Fruit fly (Drosophila melanogaster) whole organism, pupa: ENCODE results near the gene Hasp.

ENCODE experiments used
- CG10348 ChIP-seq: fragments of 200-800 bp; sonication (Bioruptor generic); IDR thresholded peaks from 2 replicates; pipeline ENCODE4 v1.3.6; 2022; ENCODE audit warnings: missing biosample characterization, missing genetic modification characterization
- CG12605 ChIP-seq: fragments of 200-800 bp; sonication (Bioruptor generic); IDR thresholded peaks from 2 replicates; pipeline ENCODE4 v1.3.6; 2022; ENCODE audit warnings: missing biosample characterization, missing genetic modification characterization
- CG13204 ChIP-seq: fragments of 200-800 bp; sonication (Bioruptor generic); optimal IDR thresholded peaks from 2 replicates; lab custom pipeline; 2018; ENCODE audit warnings: missing biosample characterization, mild to moderate bottlenecking, missing genetic modification characterization, moderate library complexity
- CG14655 ChIP-seq: fragments of 200-800 bp; sonication (Bioruptor generic); optimal IDR thresholded peaks from 3 replicates; lab custom pipeline; 2017; ENCODE audit warnings: mild to moderate bottlenecking, missing biosample characterization, missing genetic modification reagents, missing genetic modification characterization
- CG15710 ChIP-seq: fragments of 200-800 bp; sonication (Bioruptor generic); optimal IDR thresholded peaks from 2 replicates; lab custom pipeline; 2018; ENCODE audit warnings: missing biosample characterization, mild to moderate bottlenecking, missing genetic modification characterization, moderate library complexity
- CG17806 ChIP-seq: fragments of 200-800 bp; sonication (Bioruptor generic); optimal IDR thresholded peaks from 2 replicates; lab custom pipeline; 2018; ENCODE audit warnings: missing biosample characterization, mild to moderate bottlenecking, missing genetic modification characterization, moderate library complexity
- CG32121 ChIP-seq: fragments of 200-800 bp; sonication (Bioruptor generic); IDR thresholded peaks from 2 replicates; pipeline ENCODE4 v1.3.6; 2022; ENCODE audit warnings: missing biosample characterization, missing genetic modification characterization
- CG34367 ChIP-seq: fragments of 200-800 bp; sonication (Bioruptor generic); optimal IDR thresholded peaks from 2 replicates; lab custom pipeline; 2018; ENCODE audit warnings: missing biosample characterization, mild to moderate bottlenecking, missing genetic modification characterization
- CG4496 ChIP-seq: fragments of 200-800 bp; sonication (Bioruptor generic); IDR thresholded peaks from 3 replicates; pipeline ENCODE4 v1.3.6; 2022; ENCODE audit warnings: missing biosample characterization, missing genetic modification characterization
- CG8159 ChIP-seq: fragments of 200-800 bp; sonication (Bioruptor generic); optimal IDR thresholded peaks from 3 replicates; lab custom pipeline; 2018; ENCODE audit warnings: missing biosample characterization, mild to moderate bottlenecking, missing genetic modification characterization, moderate library complexity
- CG8301 ChIP-seq: fragments of 200-800 bp; sonication (Bioruptor generic); optimal IDR thresholded peaks from 2 replicates; lab custom pipeline; 2018; ENCODE audit warnings: missing biosample characterization, mild to moderate bottlenecking, missing genetic modification characterization
- CG9948 ChIP-seq: fragments of 200-800 bp; sonication (Bioruptor generic); optimal IDR thresholded peaks from 2 replicates; lab custom pipeline; 2018; ENCODE audit warnings: missing biosample characterization, mild to moderate bottlenecking, missing genetic modification characterization, moderate library complexity
- D1 ChIP-seq: fragments of 200-800 bp; sonication (Bioruptor generic); optimal IDR thresholded peaks from 2 replicates; lab custom pipeline; 2018; ENCODE audit warnings: missing biosample characterization, mild to moderate bottlenecking, missing genetic modification characterization, moderate library complexity
- EcR ChIP-seq: fragments of 200-800 bp; sonication (Bioruptor generic); optimal IDR thresholded peaks from 3 replicates; lab custom pipeline; 2019; ENCODE audit warnings: missing biosample characterization, missing genetic modification characterization, mild to moderate bottlenecking, moderate library complexity, missing genetic modification reagents
- Ets98B ChIP-seq: fragments of 200-800 bp; sonication (Bioruptor generic); IDR thresholded peaks from 2 replicates; pipeline ENCODE4 v1.3.6; 2022; ENCODE audit warnings: missing biosample characterization, missing genetic modification characterization
- Pif1A ChIP-seq: fragments of 200-800 bp; sonication (Bioruptor generic); optimal IDR thresholded peaks from 3 replicates; lab custom pipeline; 2016; ENCODE audit warnings: missing biosample characterization, missing genetic modification characterization
- Snoo ChIP-seq: fragments of 200-800 bp; sonication (Bioruptor generic); optimal IDR thresholded peaks from 3 replicates; lab custom pipeline; 2017; ENCODE audit warnings: missing biosample characterization, mild to moderate bottlenecking, missing genetic modification characterization, inconsistent platforms
- fd96Ca ChIP-seq: fragments of 200-800 bp; sonication (Bioruptor generic); IDR thresholded peaks from 3 replicates; pipeline ENCODE4 v1.3.6; 2022; ENCODE audit warnings: missing biosample characterization, missing genetic modification characterization
- gl ChIP-seq: fragments of 200-800 bp; sonication (Bioruptor generic); optimal IDR thresholded peaks from 2 replicates; lab custom pipeline; 2018; ENCODE audit warnings: missing biosample characterization, mild to moderate bottlenecking, missing genetic modification characterization
- rn ChIP-seq: fragments of 200-800 bp; sonication (Bioruptor generic); IDR thresholded peaks from 2 replicates; pipeline ENCODE4 v1.3.6; 2022; ENCODE audit warnings: missing biosample characterization, missing genetic modification characterization

Gene Hasp

dm6 chr2L:19479249-19479984, 37.6 kb downstream of the Hasp start:
- no peak for TF ChIP-seq CG8159 (tag; lab: Kevin White, UChicago)
- no peak for TF ChIP-seq CG8301 (tag; lab: Kevin White, UChicago)
- TF ChIP-seq CG9948 (tag; lab: Kevin White, UChicago) = no peak

dm6 chr2L:19473397-19474009, 43.5 kb downstream of the Hasp start:
- TF ChIP-seq CG8301 (tag; lab: Kevin White, UChicago) = no peak
- TF ChIP-seq rn (GFP tag; lab: Robert Waterston, UW) = no peak
- no peak for TF ChIP-seq CG34367 (tag; lab: Kevin White, UChicago)
- no peak for TF ChIP-seq CG15710 (tag; lab: Kevin White, UChicago)
- no peak for TF ChIP-seq CG4496 (GFP tag; lab: Robert Waterston, UW)
- TF ChIP-seq CG8159 (tag; lab: Kevin White, UChicago) = no peak
- no peak for TF ChIP-seq Snoo
- no peak for TF ChIP-seq D1
- TF ChIP-seq CG17806 (tag; lab: Kevin White, UChicago) = no peak
- TF ChIP-seq gl (tag; lab: Kevin White, UChicago) = no peak
- TF ChIP-seq EcR = no peak
- TF ChIP-seq CG12605 (GFP tag; lab: Robert Waterston, UW) = no peak

- TF ChIP-seq CG17806 (tag; lab: Kevin White, UChicago) (no peak), rn (GFP tag; lab: Robert Waterston, UW) (no peak), CG9948 (tag; lab: Kevin White, UChicago) (no peak), CG10348 (no peak), CG34367 (tag; lab: Kevin White, UChicago) (no peak), CG4496 (GFP tag; lab: Robert Waterston, UW) (no peak), CG14655 (GFP tag; lab: Kevin White, UChicago) (no peak), Snoo (no peak), D1 (no peak), CG12605 (GFP tag; lab: Robert Waterston, UW) (no peak), fd96Ca (no peak), CG15710 (tag; lab: Kevin White, UChicago) (no peak), Pif1A (GFP tag; lab: Kevin White, UChicago) (no peak), CG13204 (GFP tag; lab: Kevin White, UChicago) (no peak), Ets98B (GFP tag; lab: Robert Waterston, UW) (no peak), gl (tag; lab: Kevin White, UChicago) (no peak), CG8301 (tag; lab: Kevin White, UChicago) (no peak)
Observed at dm6 chr2L:19472256-19472655, 44.7 kb downstream of the Hasp start.

dm6 chr2L:19469751-19470150, 47.3 kb downstream of the Hasp start:
- TF ChIP-seq CG13204 (GFP tag; lab: Kevin White, UChicago) (no peak), CG8159 (tag; lab: Kevin White, UChicago) (peak; percentile 41)

- TF ChIP-seq CG10348 (no peak), CG9948 (tag; lab: Kevin White, UChicago) (no peak), gl (tag; lab: Kevin White, UChicago) (no peak), CG8159 (tag; lab: Kevin White, UChicago) (no peak), CG8301 (tag; lab: Kevin White, UChicago) (no peak), CG4496 (GFP tag; lab: Robert Waterston, UW) (no peak), Pif1A (GFP tag; lab: Kevin White, UChicago) (no peak), CG32121 (GFP tag; lab: Robert Waterston, UW) (no peak)
Observed at dm6 chr2L:19469090-19469489, 47.9 kb downstream of the Hasp start.

- TF ChIP-seq CG4496 (GFP tag; lab: Robert Waterston, UW) = peak; percentile 53; the same call in 1 of the 3 replicates
- TF ChIP-seq CG32121 (GFP tag; lab: Robert Waterston, UW) = no peak
- TF ChIP-seq CG17806 (tag; lab: Kevin White, UChicago) = no peak
Observed at dm6 chr2L:19463824-19464317, 53.1 kb downstream of the Hasp start, which contains the start of gene tj. tj (plus strand) TSS chr2L:19464267.

dm6 chr2L:19463405-19463804, 53.6 kb downstream of the Hasp start:
- TF ChIP-seq gl (tag; lab: Kevin White, UChicago) (no peak), Pif1A (GFP tag; lab: Kevin White, UChicago) (peak; percentile 2), CG4496 (GFP tag; lab: Robert Waterston, UW) (no peak), CG12605 (GFP tag; lab: Robert Waterston, UW) (0 out of 2 replicates have a peak, but pooled peaks have one; percentile 7), CG8301 (tag; lab: Kevin White, UChicago) (peak; percentile 8), EcR (no peak), CG15710 (tag; lab: Kevin White, UChicago) (no peak), CG34367 (tag; lab: Kevin White, UChicago) (no peak), D1 (no peak), CG9948 (tag; lab: Kevin White, UChicago) (peak; percentile 23), CG14655 (GFP tag; lab: Kevin White, UChicago) (peak; percentile 70)
